Fruit fly (Drosophila melanogaster) whole organism, prepupa: Measurements from ENCODE around the gene unc-119.

ENCODE experiments used
- Blimp-1 ChIP-seq: fragments of 200-800 bp; sonication (Bioruptor generic); optimal IDR thresholded peaks from 3 replicates; lab custom pipeline; 2017; ENCODE audit warnings: missing biosample characterization, missing genetic modification characterization, mild to moderate bottlenecking, moderate library complexity, missing genetic modification reagents
- CG10631 ChIP-seq: fragments of 200-800 bp; sonication (Bioruptor generic); optimal IDR thresholded peaks from 2 replicates; lab custom pipeline; 2016; ENCODE audit warnings: missing biosample characterization, missing genetic modification characterization
- CG10669 ChIP-seq: fragments of 200-800 bp; sonication (Bioruptor generic); optimal IDR thresholded peaks from 3 replicates; lab custom pipeline; 2018; ENCODE audit warnings: missing biosample characterization, mild to moderate bottlenecking, missing genetic modification characterization, moderate library complexity
- CG11294 ChIP-seq: fragments of 200-800 bp; sonication (Bioruptor generic); IDR thresholded peaks from 2 replicates; pipeline ENCODE4 v1.3.6; 2022; ENCODE audit warnings: missing biosample characterization, missing genetic modification characterization
- CG11762 ChIP-seq: fragments of 200-800 bp; sonication (Bioruptor generic); optimal IDR thresholded peaks from 3 replicates; lab custom pipeline; 2016; ENCODE audit warnings: missing biosample characterization, missing genetic modification characterization; ENCODE audit not compliant: insufficient read depth
- CG11902 ChIP-seq: fragments of 200-800 bp; sonication (Bioruptor generic); optimal IDR thresholded peaks from 3 replicates; lab custom pipeline; 2016; ENCODE audit warnings: missing biosample characterization, missing genetic modification characterization
- CG1621 ChIP-seq: fragments of 200-800 bp; sonication (Bioruptor generic); optimal IDR thresholded peaks from 3 replicates; lab custom pipeline; 2018; ENCODE audit warnings: missing biosample characterization, mild to moderate bottlenecking, missing genetic modification characterization
- CG16779 ChIP-seq: fragments of 200-800 bp; sonication (Bioruptor generic); optimal IDR thresholded peaks from 3 replicates; lab custom pipeline; 2017; ENCODE audit warnings: missing biosample characterization, mild to moderate bottlenecking, missing genetic modification characterization
- CG31627 ChIP-seq: fragments of 200-800 bp; sonication (Bioruptor generic); optimal IDR thresholded peaks from 3 replicates; lab custom pipeline; 2016; ENCODE audit warnings: missing biosample characterization, missing genetic modification characterization
- CG32006 ChIP-seq: fragments of 200-800 bp; sonication (Bioruptor generic); optimal IDR thresholded peaks from 3 replicates; lab custom pipeline; 2017; ENCODE audit warnings: missing biosample characterization, mild to moderate bottlenecking, missing genetic modification characterization
- CG34406 ChIP-seq: fragments of 200-800 bp; sonication (Bioruptor generic); optimal IDR thresholded peaks from 3 replicates; lab custom pipeline; 2016; ENCODE audit warnings: missing biosample characterization, missing genetic modification characterization
- CG3919 ChIP-seq: fragments of 200-800 bp; sonication (Bioruptor generic); optimal IDR thresholded peaks from 3 replicates; lab custom pipeline; 2016; ENCODE audit warnings: missing biosample characterization, missing genetic modification characterization
- CG4318 ChIP-seq: fragments of 200-800 bp; sonication (Bioruptor generic); optimal IDR thresholded peaks from 3 replicates; lab custom pipeline; 2017; ENCODE audit warnings: missing biosample characterization, mild to moderate bottlenecking, missing genetic modification characterization
- CG6276 ChIP-seq: fragments of 200-800 bp; sonication (Bioruptor generic); optimal IDR thresholded peaks from 2 replicates; lab custom pipeline; 2017; ENCODE audit warnings: missing biosample characterization, mild to moderate bottlenecking, missing genetic modification characterization
- CG6792 ChIP-seq: fragments of 200-800 bp; sonication (Bioruptor generic); optimal IDR thresholded peaks from 3 replicates; lab custom pipeline; 2016; ENCODE audit warnings: missing biosample characterization, missing genetic modification characterization
- CG6854 ChIP-seq: fragments of 200-800 bp; sonication (Bioruptor generic); optimal IDR thresholded peaks from 2 replicates; lab custom pipeline; 2017; ENCODE audit warnings: missing biosample characterization, mild to moderate bottlenecking, missing genetic modification characterization
- CG8119 ChIP-seq: fragments of 200-800 bp; sonication (Bioruptor generic); IDR thresholded peaks from 3 replicates; pipeline ENCODE4 v1.3.6; 2022; ENCODE audit warnings: missing biosample characterization, missing genetic modification characterization
- CG8319 ChIP-seq: fragments of 200-800 bp; sonication (Bioruptor generic); optimal IDR thresholded peaks from 3 replicates; lab custom pipeline; 2016; ENCODE audit warnings: missing biosample characterization, missing genetic modification characterization
- CG8632 ChIP-seq: fragments of 200-800 bp; sonication (Bioruptor generic); optimal IDR thresholded peaks from 3 replicates; lab custom pipeline; 2016; ENCODE audit warnings: missing biosample characterization, missing genetic modification characterization
- CG9139 ChIP-seq: fragments of 200-800 bp; sonication (Bioruptor generic); optimal IDR thresholded peaks from 3 replicates; lab custom pipeline; 2017; ENCODE audit warnings: missing biosample characterization, mild to moderate bottlenecking, missing genetic modification characterization
- Eip75B ChIP-seq: fragments of 200-800 bp; sonication (Bioruptor generic); optimal IDR thresholded peaks from 3 replicates; lab custom pipeline; 2016; ENCODE audit warnings: missing biosample characterization, missing genetic modification characterization
- Eip78C ChIP-seq: fragments of 200-800 bp; sonication (Bioruptor generic); peaks from one replicate; lab custom pipeline; 2016; ENCODE audit warnings: missing biosample characterization, missing genetic modification characterization
- Ets96B ChIP-seq: fragments of 200-800 bp; optimal IDR thresholded peaks from 2 replicates; lab custom pipeline; 2019; ENCODE audit warnings: missing biosample characterization, mild to moderate bottlenecking, missing genetic modification characterization, moderate library complexity
- Gug ChIP-seq: fragments of 200-800 bp; sonication (Bioruptor generic); IDR thresholded peaks from 2 replicates; pipeline ENCODE4 v1.3.6; 2022; ENCODE audit warnings: missing biosample characterization, missing genetic modification characterization
- Hr38 ChIP-seq: sonication (Bioruptor generic); optimal IDR thresholded peaks from 2 replicates; lab custom pipeline; 2016; ENCODE audit warnings: missing biosample characterization, missing genetic modification characterization
- Hr4 ChIP-seq: fragments of 200-800 bp; sonication (Bioruptor generic); optimal IDR thresholded peaks from 3 replicates; lab custom pipeline; 2016; ENCODE audit warnings: missing biosample characterization, missing genetic modification characterization
- Lpt ChIP-seq: fragments of 200-800 bp; sonication (Bioruptor generic); optimal IDR thresholded peaks from 3 replicates; lab custom pipeline; 2016; ENCODE audit warnings: missing biosample characterization, missing genetic modification characterization
- Met ChIP-seq: fragments of 200-800 bp; sonication (Bioruptor generic); optimal IDR thresholded peaks from 3 replicates; lab custom pipeline; 2016; ENCODE audit warnings: missing biosample characterization, missing genetic modification characterization
- OdsH ChIP-seq: fragments of 200-800 bp; sonication (Bioruptor generic); optimal IDR thresholded peaks from 3 replicates; lab custom pipeline; 2016; ENCODE audit warnings: missing biosample characterization, missing genetic modification characterization
- Smox ChIP-seq: fragments of 200-800 bp; sonication (Bioruptor generic); optimal IDR thresholded peaks from 3 replicates; lab custom pipeline; 2016; ENCODE audit warnings: missing biosample characterization, missing genetic modification characterization
- Sox102F ChIP-seq: fragments of 200-800 bp; sonication (Bioruptor generic); optimal IDR thresholded peaks from 2 replicates; lab custom pipeline; 2016; ENCODE audit warnings: missing biosample characterization, mild to moderate bottlenecking, missing genetic modification characterization
- Sox15 ChIP-seq: fragments of 200-800 bp; sonication (Bioruptor generic); optimal IDR thresholded peaks from 3 replicates; lab custom pipeline; 2016; ENCODE audit warnings: missing biosample characterization, missing genetic modification characterization
- achi ChIP-seq: fragments of 200-800 bp; sonication (Bioruptor generic); optimal IDR thresholded peaks from 3 replicates; lab custom pipeline; 2016; ENCODE audit warnings: missing biosample characterization, missing genetic modification characterization
- acj6 ChIP-seq: fragments of 200-800 bp; sonication (Bioruptor generic); optimal IDR thresholded peaks from 3 replicates; lab custom pipeline; 2016; ENCODE audit warnings: missing biosample characterization, missing genetic modification characterization
- cyc ChIP-seq: fragments of 200-800 bp; sonication (Bioruptor generic); optimal IDR thresholded peaks from 3 replicates; lab custom pipeline; 2016; ENCODE audit warnings: missing biosample characterization, missing genetic modification characterization
- dac ChIP-seq: fragments of 200-800 bp; sonication (Bioruptor generic); optimal IDR thresholded peaks from 2 replicates; lab custom pipeline; 2017; ENCODE audit warnings: missing biosample characterization, mild to moderate bottlenecking, missing genetic modification characterization
- dsx ChIP-seq: fragments of 200-800 bp; optimal IDR thresholded peaks from 3 replicates; lab custom pipeline; 2019; ENCODE audit warnings: missing biosample characterization, mild to moderate bottlenecking, missing genetic modification characterization, moderate library complexity; ENCODE audit not compliant: poor library complexity, severe bottlenecking
- eg ChIP-seq: fragments of 200-800 bp; sonication (Bioruptor generic); IDR thresholded peaks from 3 replicates; pipeline ENCODE4 v1.3.6; 2022; ENCODE audit warnings: missing biosample characterization, missing genetic modification characterization
- fd59A ChIP-seq: fragments of 200-800 bp; sonication (Bioruptor generic); optimal IDR thresholded peaks from 2 replicates; lab custom pipeline; 2017; ENCODE audit warnings: missing biosample characterization, mild to moderate bottlenecking, missing genetic modification characterization, missing genetic modification reagents
- fkh ChIP-seq: fragments of 200-800 bp; sonication (Bioruptor generic); optimal IDR thresholded peaks from 3 replicates; lab custom pipeline; 2017; ENCODE audit warnings: missing biosample characterization, mild to moderate bottlenecking, missing genetic modification characterization, moderate library complexity
- lz ChIP-seq: fragments of 200-800 bp; sonication (Bioruptor generic); optimal IDR thresholded peaks from 3 replicates; lab custom pipeline; 2016; ENCODE audit warnings: missing biosample characterization, missing genetic modification characterization
- net ChIP-seq: fragments of 200-800 bp; sonication (Bioruptor generic); optimal IDR thresholded peaks from 3 replicates; lab custom pipeline; 2016; ENCODE audit warnings: missing biosample characterization, missing genetic modification characterization
- pdm3 ChIP-seq: fragments of 200-800 bp; sonication (Bioruptor generic); optimal IDR thresholded peaks from 3 replicates; lab custom pipeline; 2016; ENCODE audit warnings: missing biosample characterization, missing genetic modification characterization
- salr ChIP-seq, 2 experiments: fragments of 200-800 bp; sonication (Bioruptor generic); optimal IDR thresholded peaks; 3 replicates each; lab custom pipeline; 2016 to 2018; ENCODE audit warnings: missing biosample characterization in 2 of 2, missing genetic modification characterization in 2 of 2, mild to moderate bottlenecking in 1 of 2
- spab ChIP-seq: fragments of 200-800 bp; sonication (Bioruptor generic); optimal IDR thresholded peaks from 2 replicates; lab custom pipeline; 2017; ENCODE audit warnings: missing biosample characterization, mild to moderate bottlenecking, missing genetic modification characterization, missing genetic modification reagents
- ss ChIP-seq, 2 experiments: fragments of 200-800 bp; sonication (Bioruptor generic); optimal IDR thresholded peaks; 2 replicates in 1 of 2; 3 replicates in 1 of 2; lab custom pipeline; 2017 to 2018; ENCODE audit warnings: mild to moderate bottlenecking in 2 of 2, missing biosample characterization in 2 of 2, missing genetic modification characterization in 2 of 2, moderate library complexity in 1 of 2
- svp ChIP-seq: fragments of 200-800 bp; sonication (Bioruptor generic); peaks from one replicate; lab custom pipeline; 2016; ENCODE audit warnings: missing biosample characterization, missing genetic modification characterization
- topi ChIP-seq: fragments of 200-800 bp; sonication (Bioruptor generic); optimal IDR thresholded peaks from 3 replicates; lab custom pipeline; 2016; ENCODE audit warnings: missing biosample characterization, missing genetic modification characterization

unc-119 gene

dm6 chrX:7295973-7296372 is 4.9 kb upstream of the unc-119 start:
- no peak for TF ChIP-seq Sox15
- TF ChIP-seq CG10631 (GFP tag; lab: Kevin White, UChicago): no peak

dm6 chrX:7293874-7294559 is 2.9 kb upstream of the unc-119 start:
- TF ChIP-seq acj6 (GFP tag; lab: Kevin White, UChicago) (peak; percentile 86), Hr38 (GFP tag; lab: Kevin White, UChicago) (no peak), OdsH (GFP tag; lab: Kevin White, UChicago) (peak; percentile 89), CG6792 (GFP tag; lab: Kevin White, UChicago) (peak; percentile 85), Blimp-1 (peak; percentile 72), fkh (GFP tag; lab: Kevin White, UChicago) (peak; percentile 33), svp (peak; percentile 92), Lpt (GFP tag; lab: Kevin White, UChicago) (peak; percentile 71), CG8319 (GFP tag; lab: Kevin White, UChicago) (peak; percentile 69), CG32006 (GFP tag; lab: Kevin White, UChicago) (peak; percentile 88), cyc (GFP tag; lab: Kevin White, UChicago) (peak; percentile 73), lz (GFP tag; lab: Kevin White, UChicago) (peak; percentile 80), dac (GFP tag; lab: Kevin White, UChicago) (peak; percentile 55), CG34406 (GFP tag; lab: Kevin White, UChicago) (peak; percentile 91), ss (GFP tag; optimal IDR thresholded peaks at IDR 0.05; lab: Kevin White, UChicago) (peak; percentile 92 to 93), Sox102F (GFP tag; lab: Kevin White, UChicago) (peak; percentile 80), CG10669 (GFP tag; lab: Kevin White, UChicago) (peak; percentile 91), Smox (GFP tag; lab: Kevin White, UChicago) (peak; percentile 85), dsx (peak; percentile 93), CG8632 (GFP tag; lab: Kevin White, UChicago) (peak; percentile 87), Sox15 (peak; percentile 66), Ets96B (tag; lab: Kevin White, UChicago) (peak; percentile 93), CG16779 (tag; lab: Kevin White, UChicago) (peak; percentile 86), Eip78C (GFP tag; lab: Kevin White, UChicago) (peak; percentile 98), fd59A (GFP tag; lab: Kevin White, UChicago) (peak; percentile 86), eg (GFP tag; lab: Robert Waterston, UW) (peak; percentile 89), CG11902 (peak; percentile 75), CG3919 (GFP tag; lab: Kevin White, UChicago) (peak; percentile 81), CG8119 (GFP tag; lab: Robert Waterston, UW) (peak; percentile 95), Eip75B (peak; percentile 55), salr (GFP tag; optimal IDR thresholded peaks at IDR 0.05; lab: Kevin White, UChicago) (peak; percentile 64 to 75), CG11294 (GFP tag; lab: Robert Waterston, UW) (peak; percentile 73), Met (GFP tag; lab: Kevin White, UChicago) (peak; percentile 87), CG4318 (GFP tag; lab: Kevin White, UChicago) (peak; percentile 81), CG6276 (GFP tag; lab: Kevin White, UChicago) (peak; percentile 92), spab (GFP tag; lab: Kevin White, UChicago) (peak; percentile 87), Hr4 (GFP tag; lab: Kevin White, UChicago) (peak; percentile 71), CG9139 (GFP tag; lab: Kevin White, UChicago) (peak; percentile 88), CG10631 (GFP tag; lab: Kevin White, UChicago) (peak; percentile 83), topi (GFP tag; lab: Kevin White, UChicago) (peak; percentile 88), CG31627 (peak; percentile 70), pdm3 (GFP tag; lab: Kevin White, UChicago) (peak; percentile 83), CG1621 (tag; lab: Kevin White, UChicago) (peak; percentile 82), Gug (GFP tag; lab: Robert Waterston, UW) (peak; percentile 84), net (GFP tag; lab: Kevin White, UChicago) (peak; percentile 82), CG6854 (GFP tag; lab: Kevin White, UChicago) (peak; percentile 92), achi (peak; percentile 87), CG11762 (GFP tag; lab: Kevin White, UChicago) (peak; percentile 78)
